Worm (Caenorhabditis elegans) whole organism, L3 larva: ENCODE results near the gene cam-1.

Experiments used
- ZK546.5 ChIP-seq: sonication (generic microtip); optimal IDR thresholded peaks from 2 replicates; lab custom pipeline; 2017; ENCODE audit warnings: missing biosample characterization, missing genetic modification characterization
- ama-1 ChIP-seq: fragments of 150-350 bp; optimal IDR thresholded peaks from 2 replicates; lab custom pipeline; 2018
- ceh-82 ChIP-seq: fragments of 150-350 bp; optimal IDR thresholded peaks from 2 replicates; lab custom pipeline; 2014; ENCODE audit warnings: missing biosample characterization, missing genetic modification characterization
- egl-27 ChIP-seq: sonication (generic microtip); optimal IDR thresholded peaks from 4 replicates; lab custom pipeline; 2017; ENCODE audit warnings: missing biosample characterization, missing genetic modification reagents, missing genetic modification characterization
- lin-15B ChIP-seq: fragments of 150-350 bp; optimal IDR thresholded peaks from 2 replicates; lab custom pipeline; 2014; ENCODE audit warnings: missing biosample characterization, missing genetic modification characterization
- lin-39 ChIP-seq: fragments of 150-350 bp; optimal IDR thresholded peaks from 2 replicates; lab custom pipeline; 2018; ENCODE audit warnings: missing biosample characterization, missing genetic modification reagents, missing genetic modification characterization
- nfya-1 ChIP-seq: sonication (generic microtip); optimal IDR thresholded peaks from 2 replicates; lab custom pipeline; 2017; ENCODE audit warnings: missing genetic modification characterization, mild to moderate bottlenecking, missing compliant biosample characterization, antibody characterized with exemption, moderate library complexity; ENCODE audit not compliant: insufficient read depth
- nhr-43 ChIP-seq: sonication (generic microtip); optimal IDR thresholded peaks from 2 replicates; lab custom pipeline; 2016; ENCODE audit warnings: mild to moderate bottlenecking, missing genetic modification characterization, missing compliant biosample characterization; ENCODE audit not compliant: poor library complexity, severe bottlenecking
- tbx-2 ChIP-seq: sonication (generic microtip); optimal IDR thresholded peaks from 2 replicates; lab custom pipeline; 2016; ENCODE audit warnings: mild to moderate bottlenecking, missing genetic modification characterization, missing compliant biosample characterization

- TF ChIP-seq egl-27 (tag; lab: Kevin White, UChicago) (no peak), nhr-43 (tag; lab: Kevin White, UChicago) (no peak), ZK546.5 (tag; lab: Kevin White, UChicago) (no peak), nfya-1 (tag; lab: Kevin White, UChicago) (no peak), ceh-82 (tag; lab: Kevin White, UChicago) (no peak), lin-39 (no peak), lin-15B (tag; lab: Kevin White, UChicago) (no peak), tbx-2 (no peak), ama-1 (lab: Kevin White, UChicago) (no peak)
Observed at ce11 chrII:9250422-9250821, 59.7 kb downstream of the cam-1 start, which contains the start of gene T26C5.4.
